Worm (Caenorhabditis elegans): ENCODE data around the gene cpt-1.

cpt-1 gene

ce11 chrII:12806602-12807182 is 10.4 kb upstream of the cpt-1 start, which contains the start of gene spds-1:
Gene spds-1, plus strand, starts transcription at chrII:12806899.
- TF ChIP-seq hmg-4 (GFP tag; optimal IDR thresholded peaks at IDR 0.05), result no peak
- no peak for TF ChIP-seq hmbx-1 (tag; optimal IDR thresholded peaks at IDR 0.05)
- TF ChIP-seq hnd-1 (tag; optimal IDR thresholded peaks at IDR 0.05), result no peak
- TF ChIP-seq B0310.2 (tag; optimal IDR thresholded peaks at IDR 0.05), result no peak
- no peak for TF ChIP-seq scrt-1 (GFP tag; IDR thresholded peaks at IDR 0.05)
- no peak for TF ChIP-seq flt-1 (GFP tag; IDR thresholded peaks at IDR 0.05)
- TF ChIP-seq tbx-11 (GFP tag; IDR thresholded peaks at IDR 0.05), result no peak
- TF ChIP-seq ceh-36 (tag; optimal IDR thresholded peaks at IDR 0.05), result no peak
- TF ChIP-seq tbx-37 (GFP tag; conservative IDR thresholded peaks at IDR 0.05), result no peak
- no peak for TF ChIP-seq F13C5.2 (tag; optimal IDR thresholded peaks at IDR 0.05)

- TF ChIP-seq ama-1 (optimal IDR thresholded peaks at IDR 0.05) (no peak), hnd-1 (tag; optimal IDR thresholded peaks at IDR 0.05) (no peak), tbx-37 (GFP tag; conservative IDR thresholded peaks at IDR 0.05) (no peak), sea-1 (GFP tag; conservative IDR thresholded peaks at IDR 0.05) (no peak), flt-1 (GFP tag; IDR thresholded peaks at IDR 0.05) (no peak), B0310.2 (tag; optimal IDR thresholded peaks at IDR 0.05) (no peak), ets-7 (tag; optimal IDR thresholded peaks at IDR 0.05) (no peak), scrt-1 (GFP tag; IDR thresholded peaks at IDR 0.05) (no peak)
Observed at ce11 chrII:12805765-12806384, 9.6 kb upstream of the cpt-1 start.

- TF ChIP-seq sea-1 (GFP tag; conservative IDR thresholded peaks at IDR 0.05) (no peak), pes-1 (GFP tag; IDR thresholded peaks at IDR 0.05) (no peak), flt-1 (GFP tag; IDR thresholded peaks at IDR 0.05) (no peak), ceh-13 (GFP tag; optimal IDR thresholded peaks at IDR 0.05) (no peak)
Observed at ce11 chrII:12805161-12805560, 8.9 kb upstream of the cpt-1 start, which contains the start of the genes Y46G5A.18 and Y46G5A.47. Gene Y46G5A.18, minus strand, starts transcription at chrII:12805261. Gene Y46G5A.47, minus strand, starts transcription at chrII:12805306.

ce11 chrII:12799927-12800522 is 3.8 kb upstream of the cpt-1 start:
- TF ChIP-seq aly-1 (tag; optimal IDR thresholded peaks at IDR 0.05), result no peak
- TF ChIP-seq tra-4 (tag; optimal IDR thresholded peaks at IDR 0.05), result no peak
- TF ChIP-seq tbx-37 (GFP tag; conservative IDR thresholded peaks at IDR 0.05), result no peak
- no peak for TF ChIP-seq B0310.2 (tag; optimal IDR thresholded peaks at IDR 0.05)
- TF ChIP-seq flt-1 (GFP tag; IDR thresholded peaks at IDR 0.05), result no peak
- TF ChIP-seq hmbx-1 (tag; optimal IDR thresholded peaks at IDR 0.05), result no peak
- TF ChIP-seq ets-7 (tag; optimal IDR thresholded peaks at IDR 0.05), result no peak
- no peak for TF ChIP-seq ama-1 (optimal IDR thresholded peaks at IDR 0.05)
- TF ChIP-seq ceh-13 (GFP tag; optimal IDR thresholded peaks at IDR 0.05), result no peak

- TF ChIP-seq F13C5.2 (tag; optimal IDR thresholded peaks at IDR 0.05) (no peak), tbx-11 (GFP tag; IDR thresholded peaks at IDR 0.05) (no peak)
Observed at ce11 chrII:12799364-12799763, 3.1 kb upstream of the cpt-1 start.

- TF ChIP-seq tbx-11 (GFP tag; IDR thresholded peaks at IDR 0.05) (no peak), B0310.2 (tag; optimal IDR thresholded peaks at IDR 0.05) (no peak), hmg-4 (GFP tag; optimal IDR thresholded peaks at IDR 0.05) (no peak), tra-4 (tag; optimal IDR thresholded peaks at IDR 0.05) (no peak), tbx-37 (GFP tag; conservative IDR thresholded peaks at IDR 0.05) (no peak), sea-1 (GFP tag; conservative IDR thresholded peaks at IDR 0.05) (no peak), ama-1 (optimal IDR thresholded peaks at IDR 0.05) (no peak), ets-7 (tag; optimal IDR thresholded peaks at IDR 0.05) (no peak), F13C5.2 (tag; optimal IDR thresholded peaks at IDR 0.05) (no peak), hnd-1 (tag; optimal IDR thresholded peaks at IDR 0.05) (no peak), aly-1 (tag; optimal IDR thresholded peaks at IDR 0.05) (no peak), hmbx-1 (tag; optimal IDR thresholded peaks at IDR 0.05) (no peak), scrt-1 (GFP tag; IDR thresholded peaks at IDR 0.05) (no peak), pes-1 (GFP tag; IDR thresholded peaks at IDR 0.05) (no peak), ceh-13 (GFP tag; optimal IDR thresholded peaks at IDR 0.05) (no peak), flt-1 (GFP tag; IDR thresholded peaks at IDR 0.05) (no peak), ceh-36 (tag; optimal IDR thresholded peaks at IDR 0.05) (no peak)
Observed at ce11 chrII:12798814-12799213, 2.6 kb upstream of the cpt-1 start.

ce11 chrII:12797211-12797794 is 1.1 kb upstream of the cpt-1 start:
- TF ChIP-seq tbx-11 (GFP tag; IDR thresholded peaks at IDR 0.05) (no peak), ets-7 (tag; optimal IDR thresholded peaks at IDR 0.05) (no peak), F13C5.2 (tag; optimal IDR thresholded peaks at IDR 0.05) (no peak), hmbx-1 (tag; optimal IDR thresholded peaks at IDR 0.05) (no peak), B0310.2 (tag; optimal IDR thresholded peaks at IDR 0.05) (no peak), aly-1 (tag; optimal IDR thresholded peaks at IDR 0.05) (no peak), hnd-1 (tag; optimal IDR thresholded peaks at IDR 0.05) (no peak), tbx-37 (GFP tag; conservative IDR thresholded peaks at IDR 0.05) (no peak), flt-1 (GFP tag; IDR thresholded peaks at IDR 0.05) (no peak), tra-4 (tag; optimal IDR thresholded peaks at IDR 0.05) (no peak), hmg-4 (GFP tag; optimal IDR thresholded peaks at IDR 0.05) (no peak), ceh-36 (tag; optimal IDR thresholded peaks at IDR 0.05) (no peak), scrt-1 (GFP tag; IDR thresholded peaks at IDR 0.05) (no peak), ama-1 (optimal IDR thresholded peaks at IDR 0.05) (no peak), pes-1 (GFP tag; IDR thresholded peaks at IDR 0.05) (no peak), ceh-13 (GFP tag; optimal IDR thresholded peaks at IDR 0.05) (no peak), sea-1 (GFP tag; conservative IDR thresholded peaks at IDR 0.05) (no peak)

All from whole organism, early embryonic.